Worm (Caenorhabditis elegans) whole organism, young adult: Measurements from ENCODE around the gene F23D12.11.

Experiments
- B0261.1 ChIP-seq: sonication (generic microtip); optimal IDR thresholded peaks from 2 replicates; lab custom pipeline; 2016; ENCODE audit warnings: mild to moderate bottlenecking, missing genetic modification characterization, moderate library complexity, missing compliant biosample characterization
- F39B2.1 ChIP-seq: fragments of 200-800 bp; sonication (Bioruptor generic); IDR thresholded peaks from 2 replicates; pipeline ENCODE4 v1.3.6; 2022; ENCODE audit warnings: missing genetic modification reagents, missing genetic modification characterization, missing compliant biosample characterization
- Y56A3A.18 ChIP-seq: fragments of 200-800 bp; sonication (Bioruptor generic); IDR thresholded peaks from 2 replicates; pipeline ENCODE4 v1.3.6; 2022; ENCODE audit warnings: missing genetic modification reagents, missing genetic modification characterization, missing compliant biosample characterization
- ZK185.1 ChIP-seq: sonication (generic microtip); optimal IDR thresholded peaks from 2 replicates; lab custom pipeline; 2016; ENCODE audit warnings: mild to moderate bottlenecking, missing genetic modification characterization, missing compliant biosample characterization; ENCODE audit not compliant: poor library complexity, severe bottlenecking
- atf-7 ChIP-seq: sonication (generic microtip); optimal IDR thresholded peaks from 2 replicates; lab custom pipeline; 2017; ENCODE audit warnings: mild to moderate bottlenecking, missing genetic modification characterization, missing compliant biosample characterization
- attf-6 ChIP-seq: fragments of 200-800 bp; sonication (Bioruptor generic); IDR thresholded peaks from 2 replicates; pipeline ENCODE4 v1.3.6; 2022; ENCODE audit warnings: missing genetic modification reagents, missing genetic modification characterization, missing compliant biosample characterization
- bed-2 ChIP-seq: fragments of 200-800 bp; sonication (Bioruptor generic); IDR thresholded peaks from 2 replicates; pipeline ENCODE4 v1.3.6; 2022; ENCODE audit warnings: missing genetic modification reagents, missing genetic modification characterization, missing compliant biosample characterization
- ceh-100 ChIP-seq: fragments of 200-800 bp; sonication (Bioruptor generic); IDR thresholded peaks from 2 replicates; pipeline ENCODE4 v1.3.6; 2022; ENCODE audit warnings: missing genetic modification reagents, missing genetic modification characterization, missing compliant biosample characterization
- ceh-40 ChIP-seq: fragments of 200-800 bp; sonication (Bioruptor generic); IDR thresholded peaks from 2 replicates; pipeline ENCODE4 v1.3.6; 2022; ENCODE audit warnings: missing genetic modification characterization, missing compliant biosample characterization
- ceh-91 ChIP-seq: fragments of 200-800 bp; sonication (Bioruptor generic); IDR thresholded peaks from 2 replicates; pipeline ENCODE4 v1.3.6; 2022; ENCODE audit warnings: missing genetic modification reagents, missing genetic modification characterization, missing compliant biosample characterization
- dox-1 ChIP-seq: fragments of 200-800 bp; sonication (Bioruptor generic); IDR thresholded peaks from 2 replicates; pipeline ENCODE4 v1.3.6; 2022; ENCODE audit warnings: missing genetic modification reagents, missing genetic modification characterization, missing compliant biosample characterization
- efl-1 ChIP-seq: fragments of 150-350 bp; optimal IDR thresholded peaks from 2 replicates; lab custom pipeline; 2014; ENCODE audit warnings: missing biosample characterization, missing genetic modification reagents, missing genetic modification characterization
- ets-4 ChIP-seq: fragments of 200-800 bp; sonication (Bioruptor generic); optimal IDR thresholded peaks from 2 replicates; lab custom pipeline; 2018; ENCODE audit warnings: mild to moderate bottlenecking, missing genetic modification characterization, missing compliant biosample characterization
- him-1 ChIP-seq: sonication (generic microtip); optimal IDR thresholded peaks from 2 replicates; lab custom pipeline; 2016; ENCODE audit warnings: missing genotype, missing genetic modification reagents, missing genetic modification characterization, missing compliant biosample characterization
- hsf-1 ChIP-seq: fragments of 200-800 bp; sonication (Bioruptor generic); IDR thresholded peaks from 2 replicates; pipeline ENCODE4 v1.3.6; 2022; ENCODE audit warnings: missing genetic modification reagents, missing genetic modification characterization, missing compliant biosample characterization
- lin-35 ChIP-seq, 3 experiments: fragments of 150-350 bp in 2 of 3; sonication (generic microtip) in 1 of 3; optimal IDR thresholded peaks; 2 replicates each; lab custom pipeline; 2014 to 2018; ENCODE audit warnings: missing biosample characterization in 3 of 3, missing genetic modification characterization in 3 of 3, missing genetic modification reagents in 3 of 3
- lin-54 ChIP-seq: fragments of 200-800 bp; sonication (Bioruptor generic); optimal IDR thresholded peaks from 2 replicates; lab custom pipeline; 2018; ENCODE audit warnings: mild to moderate bottlenecking, missing genetic modification characterization, missing compliant biosample characterization
- lsy-27 ChIP-seq: sonication (generic microtip); optimal IDR thresholded peaks from 2 replicates; lab custom pipeline; 2017; ENCODE audit warnings: missing genetic modification characterization, mild to moderate bottlenecking, missing compliant biosample characterization, antibody characterized with exemption, missing genotype, borderline replicate concordance; ENCODE audit not compliant: insufficient read depth
- madf-8 ChIP-seq: fragments of 200-800 bp; sonication (Bioruptor generic); conservative IDR thresholded peaks from 2 replicates; pipeline ENCODE4 v1.3.6; 2022; ENCODE audit warnings: missing genetic modification reagents, missing genetic modification characterization, missing compliant biosample characterization
- mcd-1 ChIP-seq: fragments of 200-800 bp; sonication (Bioruptor generic); IDR thresholded peaks from 2 replicates; pipeline ENCODE4 v1.3.6; 2022; ENCODE audit warnings: missing genetic modification reagents, missing genetic modification characterization, missing compliant biosample characterization
- mel-28 ChIP-seq: sonication (generic microtip); optimal IDR thresholded peaks from 2 replicates; lab custom pipeline; 2016; ENCODE audit warnings: borderline replicate concordance, mild to moderate bottlenecking, missing genetic modification characterization, missing compliant biosample characterization
- mes-4 ChIP-seq: sonication (generic microtip); optimal IDR thresholded peaks from 2 replicates; lab custom pipeline; 2016; ENCODE audit warnings: missing genotype, missing genetic modification characterization, missing compliant biosample characterization
- mxl-1 ChIP-seq: sonication (generic microtip); optimal IDR thresholded peaks from 2 replicates; lab custom pipeline; 2016; ENCODE audit warnings: missing genetic modification characterization, missing compliant biosample characterization
- nfya-2 ChIP-seq: fragments of 200-800 bp; sonication (Bioruptor generic); IDR thresholded peaks from 2 replicates; pipeline ENCODE4 v1.3.6; 2022; ENCODE audit warnings: missing genetic modification reagents, missing genetic modification characterization, missing compliant biosample characterization
- rcor-1 ChIP-seq: fragments of 200-800 bp; sonication (Bioruptor generic); IDR thresholded peaks from 2 replicates; pipeline ENCODE4 v1.3.6; 2022; ENCODE audit warnings: missing genetic modification reagents, missing genetic modification characterization, missing compliant biosample characterization
- rpc-1 ChIP-seq, 2 experiments: fragments of 150-350 bp in 1 of 2; sonication (generic microtip) in 1 of 2; optimal IDR thresholded peaks; 2 replicates each; lab custom pipeline; 2014 to 2018; ENCODE audit warnings: missing biosample characterization in 1 of 2, missing genetic modification characterization in 1 of 2, missing genetic modification reagents in 1 of 2, missing genotype in 1 of 2
- sea-2 ChIP-seq: fragments of 200-800 bp; sonication (Bioruptor generic); IDR thresholded peaks from 2 replicates; pipeline ENCODE4 v1.3.6; 2022; ENCODE audit warnings: missing genetic modification characterization, missing compliant biosample characterization
- snpc-4 ChIP-seq, 5 experiments: fragments of 150-350 bp in 1 of 5; sonication (generic microtip) in 4 of 5; optimal IDR thresholded peaks; 2 replicates each; lab custom pipeline; 2014 to 2018; ENCODE audit warnings: missing genetic modification characterization in 5 of 5, missing biosample characterization in 3 of 5, antibody characterized with exemption in 2 of 5, mild to moderate bottlenecking in 2 of 5, missing compliant biosample characterization in 2 of 5, missing genotype in 2 of 5, moderate library complexity in 2 of 5, missing genetic modification reagents in 1 of 5
- tbx-9 ChIP-seq: sonication (generic microtip); optimal IDR thresholded peaks from 2 replicates; lab custom pipeline; 2016; ENCODE audit warnings: borderline replicate concordance, missing genetic modification characterization, inconsistent platforms, missing compliant biosample characterization
- zim-3 ChIP-seq: sonication (generic microtip); optimal IDR thresholded peaks from 2 replicates; lab custom pipeline; 2017; ENCODE audit warnings: mild to moderate bottlenecking, missing genetic modification characterization, moderate library complexity, missing compliant biosample characterization
- ztf-18 ChIP-seq: sonication (generic microtip); optimal IDR thresholded peaks from 2 replicates; lab custom pipeline; 2016; ENCODE audit warnings: missing genotype, mild to moderate bottlenecking, missing genetic modification characterization, missing compliant biosample characterization

The F23D12.11 gene

ce11 chrX:14437806-14438205, 13.3 kb upstream of the F23D12.11 start (continued):
- TF ChIP-seq B0261.1 (tag; lab: Kevin White, UChicago) (peak; percentile 80), snpc-4 (GFP tag; optimal IDR thresholded peaks at IDR 0.05; lab: Kevin White, UChicago) (peak; percentile 53), snpc-4 (tag; optimal IDR thresholded peaks at IDR 0.05; lab: Kevin White, UChicago) (peak in 3 of 4 experiments; percentile 59 to 88 (median 76)), him-1 (tag; lab: Kevin White, UChicago) (peak; percentile 56), rcor-1 (GFP tag; lab: Robert Waterston, UW) (peak; percentile 49; the same call in 1 of the 2 replicates), zim-3 (tag; lab: Kevin White, UChicago) (peak; percentile 68)

- peak; percentile 65 for TF ChIP-seq ztf-18
- no peak for TF ChIP-seq lsy-27
Measured at ce11 chrX:14435648-14436155, 11.2 kb upstream of the F23D12.11 start.

- TF ChIP-seq bed-2 (GFP tag; lab: Robert Waterston, UW) (no peak), lin-54 (no peak), ets-4 (no peak), tbx-9 (tag; lab: Kevin White, UChicago) (no peak), nfya-2 (GFP tag; lab: Robert Waterston, UW) (no peak), rpc-1 (optimal IDR thresholded peaks at IDR 0.05; lab: Kevin White, UChicago) (no peak), rpc-1 (tag; optimal IDR thresholded peaks at IDR 0.05; lab: Kevin White, UChicago) (no peak), ceh-40 (GFP tag; lab: Robert Waterston, UW) (no peak), Y56A3A.18 (no peak), him-1 (tag; lab: Kevin White, UChicago) (no peak), hsf-1 (GFP tag; lab: Robert Waterston, UW) (no peak)
Measured at ce11 chrX:14430436-14430835, 5.9 kb upstream of the F23D12.11 start.

- TF ChIP-seq lin-35 (GFP tag; optimal IDR thresholded peaks at IDR 0.05; lab: Kevin White, UChicago) (no peak), mxl-1 (no peak), attf-6 (GFP tag; lab: Robert Waterston, UW) (no peak), B0261.1 (tag; lab: Kevin White, UChicago) (no peak)
- TF ChIP-seq, all 124 proteins: peak for 0
Measured at ce11 chrX:14428052-14428451, 3.5 kb upstream of the F23D12.11 start, which contains the start of gene F23D12.1. F23D12.1 (minus strand) TSS chrX:14428152.

- TF ChIP-seq F39B2.1 (GFP tag; lab: Robert Waterston, UW) (no peak), snpc-4 (GFP tag; optimal IDR thresholded peaks at IDR 0.05; lab: Kevin White, UChicago) (no peak), snpc-4 (tag; optimal IDR thresholded peaks at IDR 0.05; lab: Kevin White, UChicago) (peak in 3 of 4 experiments; percentile 40 to 89 (median 88))
Measured at ce11 chrX:14424186-14424585, 365 bp downstream of the F23D12.11 start.

- TF ChIP-seq ceh-91 (GFP tag; lab: Robert Waterston, UW) (no peak), sea-2 (GFP tag; lab: Robert Waterston, UW) (no peak), mcd-1 (GFP tag; lab: Robert Waterston, UW) (no peak), rcor-1 (GFP tag; lab: Robert Waterston, UW) (no peak), efl-1 (no peak), atf-7 (tag; lab: Kevin White, UChicago) (no peak)
- TF ChIP-seq, all 124 proteins: peak for 0
Measured at ce11 chrX:14423105-14423504, 1.4 kb downstream of the F23D12.11 start, which contains the start of gene fipr-3. fipr-3 (plus strand) TSS chrX:14423405.

ce11 chrX:14421529-14421982, 3.0 kb downstream of the F23D12.11 start, which contains the start of gene F23D12.2:
F23D12.2 (minus strand) TSS chrX:14421579.
- TF ChIP-seq efl-1 (peak; percentile 53), madf-8 (GFP tag; lab: Robert Waterston, UW) (no peak), ZK185.1 (no peak), ceh-100 (GFP tag; lab: Robert Waterston, UW) (no peak), dox-1 (GFP tag; lab: Robert Waterston, UW) (no peak), mel-28 (tag; lab: Kevin White, UChicago) (no peak), mes-4 (tag; lab: Kevin White, UChicago) (no peak)
